Fruit fly (Drosophila melanogaster): Measurements from ENCODE around the gene alph.

The alph gene

DNA sequence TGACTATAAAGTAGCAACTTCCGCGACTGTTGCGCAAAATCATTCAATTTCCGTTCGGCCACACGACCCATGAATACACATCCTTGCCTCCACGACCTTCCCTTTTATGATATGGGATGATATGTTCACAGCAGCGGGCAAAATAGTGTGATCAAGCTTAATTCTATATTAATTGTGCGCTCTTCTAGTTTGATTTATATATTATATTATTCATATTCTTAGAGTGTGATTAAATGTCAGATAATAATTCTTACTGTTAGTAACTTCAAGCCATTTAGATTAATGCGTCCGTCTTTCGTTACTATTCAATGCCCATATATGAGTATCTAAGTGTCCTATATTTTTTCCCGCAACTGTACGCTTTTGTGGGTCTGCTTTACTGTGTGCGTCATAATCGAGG lies 10.2 kb upstream of the alph start (continued):
- no peak for TF ChIP-seq Dek (tag; optimal IDR thresholded peaks at IDR 0.05)
- no peak for TF ChIP-seq CG10366 (GFP tag; IDR thresholded peaks at IDR 0.05)
- TF ChIP-seq zen2 (GFP tag; IDR thresholded peaks at IDR 0.05; ENCODE audit: partially characterized antibody), result no peak
- no peak for TF ChIP-seq Hr78 (GFP tag; optimal IDR thresholded peaks at IDR 0.05)
- TF ChIP-seq exex (tag; optimal IDR thresholded peaks at IDR 0.05), result no peak
- peak; percentile 62 for TF ChIP-seq D19A (tag; optimal IDR thresholded peaks at IDR 0.05)
- TF ChIP-seq wdn (GFP tag; IDR thresholded peaks at IDR 0.05), result no peak
- no peak for TF ChIP-seq Ets97D (GFP tag; optimal IDR thresholded peaks at IDR 0.05)
- TF ChIP-seq sr (GFP tag; IDR thresholded peaks at IDR 0.05), result no peak
- no peak for TF ChIP-seq NC2α (GFP tag; optimal IDR thresholded peaks at IDR 0.05)
- TF ChIP-seq pnt (GFP tag; optimal IDR thresholded peaks at IDR 0.05), result no peak
- no peak for TF ChIP-seq Gsc (GFP tag; IDR thresholded peaks at IDR 0.05)
- no peak for TF ChIP-seq Mrtf (GFP tag; IDR thresholded peaks at IDR 0.05)
- no peak for TF ChIP-seq sima (GFP tag; optimal IDR thresholded peaks at IDR 0.05)
- no peak for TF ChIP-seq shn (GFP tag; optimal IDR thresholded peaks at IDR 0.05)
- peak; percentile 12 for TF ChIP-seq odd (GFP tag; optimal IDR thresholded peaks at IDR 0.05)
- TF ChIP-seq Pdp1 (GFP tag; optimal IDR thresholded peaks at IDR 0.05), result no peak
- TF ChIP-seq CG7556 (GFP tag; optimal IDR thresholded peaks at IDR 0.05), result peak; percentile 61
- no peak for TF ChIP-seq CG30020 (tag; optimal IDR thresholded peaks at IDR 0.05)
- TF ChIP-seq Vsx1 (GFP tag; optimal IDR thresholded peaks at IDR 0.05), result no peak
- no peak for TF ChIP-seq CG31388 (GFP tag; optimal IDR thresholded peaks at IDR 0.05)
- peak; percentile 58 for TF ChIP-seq phol (tag; optimal IDR thresholded peaks at IDR 0.05)
- no peak for TF ChIP-seq Dad (GFP tag; optimal IDR thresholded peaks at IDR 0.05)
- no peak for TF ChIP-seq CHES-1-like (GFP tag; optimal IDR thresholded peaks at IDR 0.05)
- TF ChIP-seq hbn (GFP tag; IDR thresholded peaks at IDR 0.05; ENCODE audit: partially characterized antibody), result no peak
- TF ChIP-seq CG17802 (tag; optimal IDR thresholded peaks at IDR 0.05), result no peak
- no peak for TF ChIP-seq NFAT (GFP tag; IDR thresholded peaks at IDR 0.05)
- no peak for TF ChIP-seq CG42726 (GFP tag; IDR thresholded peaks at IDR 0.05; ENCODE audit: partially characterized antibody)
- no peak for TF ChIP-seq CG12942 (GFP tag; optimal IDR thresholded peaks at IDR 0.05)
- TF ChIP-seq CG17186 (GFP tag; optimal IDR thresholded peaks at IDR 0.05), result no peak
- TF ChIP-seq Dll (GFP tag; IDR thresholded peaks at IDR 0.05; ENCODE audit: partially characterized antibody), result no peak
- no peak for TF ChIP-seq CG4707 (GFP tag; optimal IDR thresholded peaks at IDR 0.05)
- TF ChIP-seq CG13123 (GFP tag; optimal IDR thresholded peaks at IDR 0.05), result no peak
- TF ChIP-seq pb (GFP tag; optimal IDR thresholded peaks at IDR 0.05), result no peak
- no peak for TF ChIP-seq TFAM (GFP tag; optimal IDR thresholded peaks at IDR 0.05)
- TF ChIP-seq Nf-YC (tag; optimal IDR thresholded peaks at IDR 0.05), result no peak
- TF ChIP-seq Doc2 (GFP tag; IDR thresholded peaks at IDR 0.05), result no peak
- no peak for TF ChIP-seq CG6854 (GFP tag; optimal IDR thresholded peaks at IDR 0.05)
- peak; percentile 58 for TF ChIP-seq Xrp1 (GFP tag; IDR thresholded peaks at IDR 0.05)
- no peak for TF ChIP-seq CG12769 (tag; optimal IDR thresholded peaks at IDR 0.05)
- TF ChIP-seq Med (GFP tag), result peak; percentile 20
- no peak for TF ChIP-seq jigr1 (GFP tag; IDR thresholded peaks at IDR 0.05)
- TF ChIP-seq CG34376 (GFP tag; optimal IDR thresholded peaks at IDR 0.05), result no peak
- no peak for TF ChIP-seq CG10959 (GFP tag; IDR thresholded peaks at IDR 0.05)
- no peak for TF ChIP-seq Doc3 (GFP tag; IDR thresholded peaks at IDR 0.05; ENCODE audit: partially characterized antibody)
- no peak for TF ChIP-seq ash1 (GFP tag; optimal IDR thresholded peaks at IDR 0.05)
- TF ChIP-seq CG1233 (GFP tag; optimal IDR thresholded peaks at IDR 0.05), result peak; percentile 0
- no peak for TF ChIP-seq Kr (GFP tag; optimal IDR thresholded peaks at IDR 0.05)
- peak in 1 of 2 experiments; percentile 70 for TF ChIP-seq eve (GFP tag; optimal IDR thresholded peaks at IDR 0.05)
- TF ChIP-seq HmgZ (tag; optimal IDR thresholded peaks at IDR 0.05), result no peak
- no peak for TF ChIP-seq Scr (GFP tag; IDR thresholded peaks at IDR 0.05; ENCODE audit: partially characterized antibody)

All from whole organism, embryonic.